Fruit fly (Drosophila melanogaster): Measurements from ENCODE around the gene PGRP-LD.
A peak's percentile ranks its signal among the peaks of the same experiment; 100 is the strongest.

PGRP-LD gene

dm6 chr3L:5770817-5771425 lies 8.9 kb upstream of the PGRP-LD start (continued):
- TF ChIP-seq ind (GFP tag; optimal IDR thresholded peaks at IDR 0.05) (peak; percentile 87), Aef1 (GFP tag; IDR thresholded peaks at IDR 0.05) (peak; percentile 56), hth (optimal IDR thresholded peaks at IDR 0.05) (no peak), maf-S (GFP tag; optimal IDR thresholded peaks at IDR 0.05) (peak; percentile 83), Taf1 (GFP tag; IDR thresholded peaks at IDR 0.05) (peak; percentile 41; the same call in 1 of the 2 replicates), chn (GFP tag; optimal IDR thresholded peaks at IDR 0.05) (peak; percentile 81), tio (GFP tag; optimal IDR thresholded peaks at IDR 0.05) (no peak), Trl (optimal IDR thresholded peaks at IDR 0.05) (no peak), Trl (GFP tag; optimal IDR thresholded peaks at IDR 0.05) (peak; percentile 92), luna (GFP tag; optimal IDR thresholded peaks at IDR 0.05) (peak; percentile 80), Fer2 (tag; optimal IDR thresholded peaks at IDR 0.05) (peak; percentile 79), CG14441 (GFP tag; IDR thresholded peaks at IDR 0.05) (peak; percentile 77), pho (GFP tag; optimal IDR thresholded peaks at IDR 0.05) (peak; percentile 92), Atf-2 (GFP tag; optimal IDR thresholded peaks at IDR 0.05) (peak; percentile 85), otp (GFP tag; IDR thresholded peaks at IDR 0.05) (peak; percentile 6; the same call in 1 of the 3 replicates), CG4617 (GFP tag; optimal IDR thresholded peaks at IDR 0.05; ENCODE audit: borderline replicate concordance) (peak; percentile 52), gcm2 (GFP tag; optimal IDR thresholded peaks at IDR 0.05) (peak; percentile 65), CG6272 (GFP tag; IDR thresholded peaks at IDR 0.05) (no peak), HmgZ (tag; optimal IDR thresholded peaks at IDR 0.05) (peak; percentile 92), CG14014 (GFP tag; IDR thresholded peaks at IDR 0.05) (peak; percentile 68), Ets97D (GFP tag; optimal IDR thresholded peaks at IDR 0.05) (peak; percentile 74), stc (GFP tag; IDR thresholded peaks at IDR 0.05) (peak; percentile 46; the same call in 1 of the 2 replicates), CG9932 (GFP tag; IDR thresholded peaks at IDR 0.05) (peak; percentile 82), lmd (GFP tag; IDR thresholded peaks at IDR 0.05) (peak; percentile 69), Rfx (GFP tag; IDR thresholded peaks at IDR 0.05) (peak; percentile 69), shn (GFP tag; optimal IDR thresholded peaks at IDR 0.05) (peak; percentile 91), br (optimal IDR thresholded peaks at IDR 0.05) (no peak), ro (GFP tag; IDR thresholded peaks at IDR 0.05) (no peak), ranshi (GFP tag; IDR thresholded peaks at IDR 0.05) (peak; percentile 56; the same call in 1 of the 2 replicates), Eip74EF (GFP tag; optimal IDR thresholded peaks at IDR 0.05) (peak in 1 of 2 experiments; percentile 82), CG33213 (GFP tag; optimal IDR thresholded peaks at IDR 0.05) (peak; percentile 65), CG4730 (GFP tag; IDR thresholded peaks at IDR 0.05) (peak; percentile 31; the same call in 1 of the 2 replicates), mirr (GFP tag; optimal IDR thresholded peaks at IDR 0.05) (peak; percentile 88), CG12659 (GFP tag; optimal IDR thresholded peaks at IDR 0.05) (peak; percentile 93), CG13287 (GFP tag; IDR thresholded peaks at IDR 0.05; ENCODE audit: partially characterized antibody) (peak; percentile 17; the same call in 1 of the 2 replicates), CG4328 (GFP tag; optimal IDR thresholded peaks at IDR 0.05) (peak; percentile 91), ems (GFP tag; optimal IDR thresholded peaks at IDR 0.05) (peak; percentile 76), nerfin-2 (GFP tag; IDR thresholded peaks at IDR 0.05; ENCODE audit: partially characterized antibody) (peak; percentile 46; the same call in 1 of the 2 replicates), her (GFP tag; optimal IDR thresholded peaks at IDR 0.05) (peak; percentile 86), dysf (GFP tag; IDR thresholded peaks at IDR 0.05) (peak; percentile 81), CG12769 (tag; optimal IDR thresholded peaks at IDR 0.05) (peak; percentile 93), scrt (GFP tag; optimal IDR thresholded peaks at IDR 0.05) (peak; percentile 81), nerfin-1 (tag; optimal IDR thresholded peaks at IDR 0.05) (peak; percentile 85), Sin3A (optimal IDR thresholded peaks at IDR 0.05) (no peak), twi (tag; optimal IDR thresholded peaks at IDR 0.05) (peak; percentile 76), phol (tag; optimal IDR thresholded peaks at IDR 0.05) (peak; percentile 87), CG34224 (GFP tag; IDR thresholded peaks at IDR 0.05; ENCODE audit: partially characterized antibody) (no peak; the same call in 2 of the 3 replicates), Xrp1 (GFP tag; IDR thresholded peaks at IDR 0.05) (peak; percentile 82), CG7271 (tag; optimal IDR thresholded peaks at IDR 0.05) (no peak), pum (GFP tag; optimal IDR thresholded peaks at IDR 0.05) (peak; percentile 79), CG4360 (GFP tag; IDR thresholded peaks at IDR 0.05) (peak; percentile 96)
